Worm (Caenorhabditis elegans): ENCODE data around the gene Y38H6C.16.

DNA sequence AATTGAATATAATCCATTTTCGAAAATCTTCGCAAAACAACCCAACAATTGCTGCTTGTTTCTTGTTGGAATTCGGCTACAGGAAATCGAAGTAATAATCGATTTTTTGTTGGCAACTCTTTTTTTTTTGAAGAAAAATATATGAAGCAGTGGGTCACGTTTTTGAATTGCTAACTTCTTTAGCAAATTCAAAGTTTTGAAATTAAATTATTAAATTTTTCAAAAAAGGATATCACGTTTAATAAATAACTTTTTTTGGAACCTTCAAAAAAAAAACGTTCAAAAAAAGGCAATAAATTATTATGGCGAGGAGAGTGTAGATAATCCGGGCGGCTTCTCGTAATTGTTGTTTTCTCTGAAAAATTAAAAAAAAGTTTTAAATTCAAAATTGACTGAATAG is 2.9 kb downstream of the Y38H6C.16 start, which contains the start of gene Y38H6C.15:
- no peak for TF ChIP-seq nhr-76 (tag; optimal IDR thresholded peaks at IDR 0.05)
- no peak for TF ChIP-seq aly-2 (tag; optimal IDR thresholded peaks at IDR 0.05)
- TF ChIP-seq nfya-1 (tag; optimal IDR thresholded peaks at IDR 0.05; ENCODE audit: insufficient read depth) = no peak
- no peak for TF ChIP-seq nhr-43 (tag; optimal IDR thresholded peaks at IDR 0.05; ENCODE audit: poor library complexity, severe bottlenecking)
- TF ChIP-seq ceh-9 (tag; optimal IDR thresholded peaks at IDR 0.05) = no peak
- TF ChIP-seq nhr-11 (tag; optimal IDR thresholded peaks at IDR 0.05) = no peak
- TF ChIP-seq nhr-77 (tag; optimal IDR thresholded peaks at IDR 0.05) = no peak
- no peak for TF ChIP-seq egl-27 (tag; optimal IDR thresholded peaks at IDR 0.05)
- TF ChIP-seq lsy-12 (tag; optimal IDR thresholded peaks at IDR 0.05) = no peak
